Worm (Caenorhabditis elegans) whole organism, L4/young adult: ENCODE measurements around the gene srbc-19.

ENCODE experiments used
- W03F9.2 ChIP-seq: fragments of 150-350 bp; optimal IDR thresholded peaks from 2 replicates; lab custom pipeline; 2014; ENCODE audit warnings: missing biosample characterization, missing genetic modification characterization
- him-1 ChIP-seq: sonication (generic microtip); optimal IDR thresholded peaks from 2 replicates; lab custom pipeline; 2016; ENCODE audit warnings: missing genotype, missing genetic modification reagents, missing genetic modification characterization, missing compliant biosample characterization

- TF ChIP-seq W03F9.2 (tag; lab: Kevin White, UChicago) (no peak), him-1 (tag; lab: Kevin White, UChicago) (no peak)
Measured at ce11 chrV:2166679-2167078, at the start of gene srbc-19.
